Fruit fly (Drosophila melanogaster): ENCODE results near the gene cv-d.
A peak's percentile ranks its signal among the peaks of the same experiment; 100 is the strongest.

The cv-d gene

DNA sequence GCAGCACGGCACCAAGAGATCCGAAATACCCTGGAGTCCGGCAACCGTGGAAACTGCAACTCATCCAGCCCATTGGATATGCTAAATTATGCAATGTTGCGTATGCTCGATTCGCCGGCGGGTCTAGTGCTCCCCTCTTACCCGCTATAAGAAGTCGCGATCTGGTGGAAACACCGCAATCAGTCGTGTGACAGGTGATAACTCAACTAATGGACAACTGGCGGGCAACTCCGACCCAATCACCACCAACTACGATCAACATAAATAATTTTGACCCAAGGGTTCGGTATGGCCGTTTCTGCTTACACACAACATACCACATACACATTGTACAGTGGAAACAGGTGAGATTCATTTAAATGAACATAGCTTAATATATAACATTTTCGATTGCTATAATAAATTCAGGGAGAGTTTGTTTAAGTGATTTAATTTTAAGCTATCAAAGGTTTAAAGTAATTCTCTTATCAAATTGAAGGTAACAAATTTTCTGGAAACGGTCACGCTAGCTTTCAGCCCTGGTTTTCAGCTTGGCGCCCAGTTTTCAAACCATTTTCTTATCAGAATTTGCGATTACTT, 3.9 kb upstream of the cv-d start, which contains the start of gene Hmt-1 (continued):
- TF ChIP-seq dati (GFP tag; IDR thresholded peaks at IDR 0.05), result no peak
- no peak for TF ChIP-seq C15 (GFP tag; IDR thresholded peaks at IDR 0.05)
- TF ChIP-seq crp (GFP tag; optimal IDR thresholded peaks at IDR 0.05), result peak in 1 of 2 experiments; percentile 32
- no peak for TF ChIP-seq CG30020 (tag; optimal IDR thresholded peaks at IDR 0.05)
- no peak for TF ChIP-seq CG2678 (tag; optimal IDR thresholded peaks at IDR 0.05)
- peak; percentile 53 for TF ChIP-seq YL-1 (GFP tag; optimal IDR thresholded peaks at IDR 0.05)
- no peak for TF ChIP-seq Rfx (GFP tag; IDR thresholded peaks at IDR 0.05)
- no peak for TF ChIP-seq esg (GFP tag; conservative IDR thresholded peaks at IDR 0.05)
- TF ChIP-seq ro (GFP tag; IDR thresholded peaks at IDR 0.05), result no peak
- no peak for TF ChIP-seq gcm2 (GFP tag; optimal IDR thresholded peaks at IDR 0.05)
- TF ChIP-seq exex (tag; optimal IDR thresholded peaks at IDR 0.05), result peak; percentile 13
- TF ChIP-seq CG10979 (tag; optimal IDR thresholded peaks at IDR 0.05), result peak; percentile 32
- no peak for TF ChIP-seq B-H2 (GFP tag; optimal IDR thresholded peaks at IDR 0.05)
- peak; percentile 74 for TF ChIP-seq ssp (GFP tag; IDR thresholded peaks at IDR 0.05)
- TF ChIP-seq CG13775 (GFP tag; optimal IDR thresholded peaks at IDR 0.05), result no peak
- peak; percentile 30 for TF ChIP-seq CG4617 (GFP tag; optimal IDR thresholded peaks at IDR 0.05; ENCODE audit: borderline replicate concordance)
- TF ChIP-seq Sox100B (GFP tag; optimal IDR thresholded peaks at IDR 0.05), result no peak
- TF ChIP-seq Neu2 (GFP tag; optimal IDR thresholded peaks at IDR 0.05; ENCODE audit: borderline replicate concordance), result no peak
- TF ChIP-seq CG10366 (GFP tag; IDR thresholded peaks at IDR 0.05), result no peak
- TF ChIP-seq Hr78 (GFP tag; optimal IDR thresholded peaks at IDR 0.05), result peak in 1 of 2 experiments; percentile 69
- peak; percentile 54 for TF ChIP-seq CG12659 (GFP tag; optimal IDR thresholded peaks at IDR 0.05)
- no peak for TF ChIP-seq PHDP (tag; optimal IDR thresholded peaks at IDR 0.05)
- peak; percentile 14 for TF ChIP-seq ems (GFP tag; optimal IDR thresholded peaks at IDR 0.05)
- no peak for TF ChIP-seq CG4730 (GFP tag; IDR thresholded peaks at IDR 0.05)
- TF ChIP-seq Lhr (GFP tag; optimal IDR thresholded peaks at IDR 0.05), result peak; percentile 52
- no peak for TF ChIP-seq pho (GFP tag; optimal IDR thresholded peaks at IDR 0.05)
- no peak for TF ChIP-seq dmrt99B (tag; optimal IDR thresholded peaks at IDR 0.05)
- peak; percentile 86 for TF ChIP-seq pzg (GFP tag; optimal IDR thresholded peaks at IDR 0.05)

dm6 chr3R:15851912-15852311, 1.5 kb downstream of the cv-d start:
- TF ChIP-seq CG13123 (GFP tag; optimal IDR thresholded peaks at IDR 0.05) (no peak), CG15479 (GFP tag; optimal IDR thresholded peaks at IDR 0.05) (peak; percentile 16), Trl (optimal IDR thresholded peaks at IDR 0.05) (peak; percentile 4 to 14), Trl (GFP tag; optimal IDR thresholded peaks at IDR 0.05) (no peak), ham (GFP tag; IDR thresholded peaks at IDR 0.05) (0 out of 2 replicates have a peak, but pooled peaks have one; percentile 12), CG34376 (GFP tag; optimal IDR thresholded peaks at IDR 0.05) (peak; percentile 89), CG14965 (GFP tag; optimal IDR thresholded peaks at IDR 0.05; ENCODE audit: borderline replicate concordance) (no peak), CG1832 (GFP tag; optimal IDR thresholded peaks at IDR 0.05) (peak; percentile 24), Xbp1 (GFP tag; optimal IDR thresholded peaks at IDR 0.05) (no peak)

DNA sequence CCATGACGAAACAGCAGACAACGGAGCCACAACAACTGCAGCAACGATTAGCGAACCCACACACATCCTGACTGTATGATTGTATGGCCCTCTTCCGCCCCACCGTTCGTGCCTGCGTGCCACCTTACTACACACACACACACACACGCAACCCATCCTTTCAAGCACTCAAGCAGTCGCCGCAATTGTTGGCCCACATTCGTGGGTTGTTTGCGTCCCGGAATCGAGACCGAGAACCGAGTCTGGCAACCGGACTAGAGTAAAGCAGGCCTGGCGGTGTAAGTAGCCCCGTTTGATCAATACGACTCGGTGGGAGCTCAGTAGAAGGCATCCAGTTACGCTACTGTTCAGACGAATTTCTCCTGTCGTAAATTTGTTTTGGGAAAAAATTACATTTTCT, 7.1 kb downstream of the cv-d start, which contains the start of gene CG4546:
Gene CG4546, plus strand, starts transcription at position 301 of the 400 bp plus-strand sequence.
- TF ChIP-seq lab (GFP tag; optimal IDR thresholded peaks at IDR 0.05) (no peak), dimm (GFP tag; IDR thresholded peaks at IDR 0.05) (no peak), MESR4 (GFP tag; optimal IDR thresholded peaks at IDR 0.05) (no peak), Deaf1 (tag; optimal IDR thresholded peaks at IDR 0.05) (no peak), mld (GFP tag; IDR thresholded peaks at IDR 0.05; ENCODE audit: partially characterized antibody) (no peak), gfzf (GFP tag; optimal IDR thresholded peaks at IDR 0.05) (no peak), lmd (GFP tag; IDR thresholded peaks at IDR 0.05) (no peak), Xbp1 (GFP tag; optimal IDR thresholded peaks at IDR 0.05) (no peak), CG6175 (GFP tag; IDR thresholded peaks at IDR 0.05) (no peak), CG17385 (GFP tag; optimal IDR thresholded peaks at IDR 0.05) (no peak), sens-2 (GFP tag; IDR thresholded peaks at IDR 0.05) (no peak), Rx (GFP tag; IDR thresholded peaks at IDR 0.05) (no peak), p53 (GFP tag; optimal IDR thresholded peaks at IDR 0.05) (no peak), gsb (GFP tag; IDR thresholded peaks at IDR 0.05) (no peak)
